Fruit fly (Drosophila melanogaster) whole organism, adult: Measurements from ENCODE around the gene CG17036.

ENCODE experiments used
- CG12768 ChIP-seq: fragments of 200-800 bp; sonication (Bioruptor generic); optimal IDR thresholded peaks from 2 replicates; lab custom pipeline; 2017; ENCODE audit warnings: missing biosample characterization, missing genetic modification characterization, mild to moderate bottlenecking, moderate library complexity, missing genetic modification reagents
- CG14711 ChIP-seq: fragments of 200-800 bp; sonication (Bioruptor generic); optimal IDR thresholded peaks from 2 replicates; lab custom pipeline; 2018; ENCODE audit warnings: missing biosample characterization, mild to moderate bottlenecking, missing genetic modification characterization, moderate library complexity
- CG1620 ChIP-seq: fragments of 200-800 bp; sonication (Bioruptor generic); optimal IDR thresholded peaks from 2 replicates; lab custom pipeline; 2016; ENCODE audit warnings: missing biosample characterization, missing genetic modification characterization
- CG33017 ChIP-seq: fragments of 200-800 bp; sonication (Bioruptor generic); optimal IDR thresholded peaks from 2 replicates; lab custom pipeline; 2018; ENCODE audit warnings: missing biosample characterization, mild to moderate bottlenecking, missing genetic modification characterization, moderate library complexity
- CG5204 ChIP-seq: fragments of 200-800 bp; sonication (Bioruptor generic); optimal IDR thresholded peaks from 2 replicates; lab custom pipeline; 2016; ENCODE audit warnings: missing biosample characterization, missing genetic modification characterization
- CG7045 ChIP-seq: fragments of 200-800 bp; sonication (Bioruptor generic); optimal IDR thresholded peaks from 2 replicates; lab custom pipeline; 2017; ENCODE audit warnings: missing biosample characterization, mild to moderate bottlenecking, missing genetic modification characterization
- CG7101 ChIP-seq: fragments of 200-800 bp; sonication (Bioruptor generic); optimal IDR thresholded peaks from 2 replicates; lab custom pipeline; 2018; ENCODE audit warnings: missing biosample characterization, mild to moderate bottlenecking, missing genetic modification characterization, moderate library complexity
- Clk ChIP-seq: fragments of 200-800 bp; sonication (Bioruptor generic); optimal IDR thresholded peaks from 2 replicates; lab custom pipeline; 2017; ENCODE audit warnings: missing biosample characterization, missing genetic modification characterization
- Crg-1 ChIP-seq: fragments of 200-800 bp; sonication (Bioruptor generic); optimal IDR thresholded peaks from 2 replicates; lab custom pipeline; 2016; ENCODE audit warnings: missing biosample characterization, missing genetic modification characterization
- Hr96 ChIP-seq: fragments of 200-800 bp; sonication (Bioruptor generic); optimal IDR thresholded peaks from 2 replicates; lab custom pipeline; 2016; ENCODE audit warnings: missing biosample characterization, missing genetic modification characterization
- Mnt ChIP-seq: fragments of 200-800 bp; sonication (Bioruptor generic); optimal IDR thresholded peaks from 2 replicates; lab custom pipeline; 2016; ENCODE audit warnings: missing biosample characterization, mild to moderate bottlenecking, missing genetic modification characterization
- bab1 ChIP-seq: fragments of 200-800 bp; sonication (Bioruptor generic); optimal IDR thresholded peaks from 3 replicates; lab custom pipeline; 2019; ENCODE audit warnings: missing biosample characterization, mild to moderate bottlenecking, missing genetic modification characterization, moderate library complexity
- cic ChIP-seq: fragments of 200-800 bp; sonication (Bioruptor generic); optimal IDR thresholded peaks from 2 replicates; lab custom pipeline; 2017; ENCODE audit warnings: missing biosample characterization, mild to moderate bottlenecking, missing genetic modification characterization, moderate library complexity
- cnc ChIP-seq, 2 experiments: fragments of >200 bp; optimal IDR thresholded peaks; 2 replicates each; lab custom pipeline; 2017
- kay ChIP-seq: fragments of 200-800 bp; sonication (Bioruptor generic); peaks from one replicate; lab custom pipeline; 2016; ENCODE audit warnings: missing biosample characterization, missing genetic modification characterization, borderline replicate concordance
- ovo ChIP-seq: fragments of 200-800 bp; sonication (Bioruptor generic); optimal IDR thresholded peaks from 2 replicates; lab custom pipeline; 2016; ENCODE audit warnings: missing biosample characterization, missing genetic modification characterization
- pad ChIP-seq: fragments of 200-800 bp; sonication (Bioruptor generic); optimal IDR thresholded peaks from 3 replicates; lab custom pipeline; 2017; ENCODE audit warnings: missing biosample characterization, missing genetic modification characterization, mild to moderate bottlenecking, moderate library complexity, missing genetic modification reagents
- tj ChIP-seq: fragments of 200-800 bp; sonication (Bioruptor generic); optimal IDR thresholded peaks from 3 replicates; lab custom pipeline; 2017; ENCODE audit warnings: missing biosample characterization, mild to moderate bottlenecking, missing genetic modification characterization, moderate library complexity
- toe ChIP-seq: fragments of 200-800 bp; sonication (Bioruptor generic); optimal IDR thresholded peaks from 2 replicates; lab custom pipeline; 2016; ENCODE audit warnings: missing biosample characterization, missing genetic modification characterization

The CG17036 gene

dm6 chr2L:12719712-12720429, 19.3 kb upstream of the CG17036 start:
- TF ChIP-seq ovo (peak; percentile 18), cnc (optimal IDR thresholded peaks at IDR 0.05; lab: Kevin White, UChicago) (peak in 1 of 2 experiments; percentile 60), CG12768 (GFP tag; lab: Kevin White, UChicago) (peak; percentile 60), pad (peak; percentile 0), tj (peak; percentile 59), CG14711 (tag; lab: Kevin White, UChicago) (peak; percentile 17), CG33017 (peak; percentile 21), cic (peak; percentile 91), Crg-1 (no peak), kay (GFP tag; lab: Kevin White, UChicago) (peak; percentile 65), Clk (GFP tag; lab: Kevin White, UChicago) (no peak), toe (GFP tag; lab: Kevin White, UChicago) (peak; percentile 1), Mnt (GFP tag; lab: Kevin White, UChicago) (peak; percentile 19), Hr96 (GFP tag; lab: Kevin White, UChicago) (no peak)

dm6 chr2L:12718437-12719376, 18.2 kb upstream of the CG17036 start, which contains the start of gene MRP:
Gene MRP (plus strand): TSS chr2L:12719045.
- no peak for TF ChIP-seq Hr96 (GFP tag; lab: Kevin White, UChicago)
- TF ChIP-seq Mnt (GFP tag; lab: Kevin White, UChicago) = peak; percentile 36
- peak; percentile 6 for TF ChIP-seq bab1
- no peak for TF ChIP-seq CG7101 (tag; lab: Kevin White, UChicago)
- TF ChIP-seq tj = peak; percentile 17
- TF ChIP-seq ovo = no peak
- TF ChIP-seq CG1620 (GFP tag; lab: Kevin White, UChicago) = no peak
- peak; percentile 19 for TF ChIP-seq cic
- no peak for TF ChIP-seq Clk (GFP tag; lab: Kevin White, UChicago)
- TF ChIP-seq CG14711 (tag; lab: Kevin White, UChicago) = no peak
- peak; percentile 39 for TF ChIP-seq CG7045 (GFP tag; lab: Kevin White, UChicago)
- peak; percentile 19 for TF ChIP-seq CG33017

- no peak for TF ChIP-seq cic
- TF ChIP-seq CG12768 (GFP tag; lab: Kevin White, UChicago) = no peak
- TF ChIP-seq tj = no peak
- TF ChIP-seq kay (GFP tag; lab: Kevin White, UChicago) = no peak
- TF ChIP-seq CG14711 (tag; lab: Kevin White, UChicago) = no peak
- no peak for TF ChIP-seq bab1
These were observed 12.3 kb upstream of the CG17036 start, which contains the start of gene CG5787 for dm6 chr2L:12712852-12713251. Gene CG5787 (minus strand): TSS chr2L:12712952.

- peak; percentile 42 for TF ChIP-seq CG14711 (tag; lab: Kevin White, UChicago)
- TF ChIP-seq CG33017 = no peak
These were observed 11.7 kb upstream of the CG17036 start for dm6 chr2L:12712255-12712654.

dm6 chr2L:12708576-12708975, 8.0 kb upstream of the CG17036 start:
- TF ChIP-seq bab1 = no peak
- TF ChIP-seq toe (GFP tag; lab: Kevin White, UChicago) = no peak
- TF ChIP-seq Mnt (GFP tag; lab: Kevin White, UChicago) = no peak
- TF ChIP-seq CG7101 (tag; lab: Kevin White, UChicago) = no peak
- TF ChIP-seq CG7045 (GFP tag; lab: Kevin White, UChicago) = no peak
- TF ChIP-seq cnc (optimal IDR thresholded peaks at IDR 0.05; lab: Kevin White, UChicago) = no peak
- no peak for TF ChIP-seq CG12768 (GFP tag; lab: Kevin White, UChicago)
- no peak for TF ChIP-seq Hr96 (GFP tag; lab: Kevin White, UChicago)
- no peak for TF ChIP-seq CG14711 (tag; lab: Kevin White, UChicago)
- no peak for TF ChIP-seq tj
- no peak for TF ChIP-seq CG5204 (GFP tag; lab: Kevin White, UChicago)

dm6 chr2L:12707540-12707939, 7.0 kb upstream of the CG17036 start, which contains the start of the genes CG6180 and CG15484:
Gene CG6180 (plus strand): TSS chr2L:12707661.
Gene CG15484 (minus strand): TSS chr2L:12707711.
- TF ChIP-seq kay (GFP tag; lab: Kevin White, UChicago) = no peak
- TF ChIP-seq CG14711 (tag; lab: Kevin White, UChicago) = peak; percentile 20
- no peak for TF ChIP-seq CG7045 (GFP tag; lab: Kevin White, UChicago)
- TF ChIP-seq Clk (GFP tag; lab: Kevin White, UChicago) = no peak
- peak; percentile 24 for TF ChIP-seq bab1
- TF ChIP-seq CG1620 (GFP tag; lab: Kevin White, UChicago) = no peak

dm6 chr2L:12705376-12705775, 4.8 kb upstream of the CG17036 start:
- TF ChIP-seq Clk (GFP tag; lab: Kevin White, UChicago) = no peak
- no peak for TF ChIP-seq CG7045 (GFP tag; lab: Kevin White, UChicago)
- TF ChIP-seq Crg-1 = no peak
- TF ChIP-seq ovo = no peak
- no peak for TF ChIP-seq CG12768 (GFP tag; lab: Kevin White, UChicago)
- no peak for TF ChIP-seq tj
